Fruit fly (Drosophila melanogaster) whole organism, embryonic: ENCODE results near the gene elB.

Source experiments
- Ada2b ChIP-seq: fragments of 200-800 bp; sonication (Bioruptor generic); IDR thresholded peaks from 2 replicates; pipeline ENCODE4 v1.3.6; 2022; ENCODE audit warnings: missing biosample characterization, missing genetic modification characterization
- CG11456 ChIP-seq: fragments of 200-800 bp; sonication (Bioruptor generic); IDR thresholded peaks from 3 replicates; pipeline ENCODE4 v1.3.6; 2022; ENCODE audit warnings: missing biosample characterization, missing genetic modification characterization
- CG11695 ChIP-seq: fragments of 200-800 bp; sonication (Bioruptor generic); IDR thresholded peaks from 3 replicates; pipeline ENCODE4 v1.3.6; 2022; ENCODE audit warnings: missing biosample characterization, missing genetic modification characterization
- CG11696 ChIP-seq: fragments of 200-800 bp; sonication (Bioruptor generic); IDR thresholded peaks from 2 replicates; pipeline ENCODE4 v1.3.6; 2022; ENCODE audit warnings: missing biosample characterization, missing genetic modification characterization
- CG12104 ChIP-seq: fragments of 200-800 bp; sonication (Bioruptor generic); optimal IDR thresholded peaks from 3 replicates; lab custom pipeline; 2016; ENCODE audit warnings: missing biosample characterization, missing genetic modification characterization
- CG13894 ChIP-seq: fragments of 200-800 bp; sonication (Bioruptor generic); optimal IDR thresholded peaks from 3 replicates; lab custom pipeline; 2018; ENCODE audit warnings: missing biosample characterization, mild to moderate bottlenecking, missing genetic modification characterization, moderate library complexity
- CG14860 ChIP-seq: fragments of 200-800 bp; sonication (Bioruptor generic); IDR thresholded peaks from 3 replicates; pipeline ENCODE4 v1.3.6; 2022; ENCODE audit warnings: missing biosample characterization, missing genetic modification characterization; ENCODE audit not compliant: partially characterized antibody
- CG15696 ChIP-seq: fragments of 200-800 bp; sonication (Bioruptor generic); optimal IDR thresholded peaks from 2 replicates; lab custom pipeline; 2019; ENCODE audit warnings: missing biosample characterization, mild to moderate bottlenecking, missing genetic modification characterization, moderate library complexity
- CG2199 ChIP-seq: fragments of 200-800 bp; sonication (Bioruptor generic); IDR thresholded peaks from 3 replicates; pipeline ENCODE4 v1.3.6; 2022; ENCODE audit warnings: missing biosample characterization, missing genetic modification characterization
- CG3163 ChIP-seq: fragments of 200-800 bp; sonication (Bioruptor generic); optimal IDR thresholded peaks from 3 replicates; lab custom pipeline; 2016; ENCODE audit warnings: missing biosample characterization, missing genetic modification characterization
- CG32767 ChIP-seq: fragments of 200-800 bp; sonication (Bioruptor generic); IDR thresholded peaks from 2 replicates; pipeline ENCODE4 v1.3.6; 2022; ENCODE audit warnings: missing biosample characterization, missing genetic modification characterization
- CG33557 ChIP-seq: fragments of 200-800 bp; sonication (Bioruptor generic); optimal IDR thresholded peaks from 2 replicates; lab custom pipeline; 2019; ENCODE audit warnings: missing biosample characterization, mild to moderate bottlenecking, missing genetic modification characterization, moderate library complexity
- CG34376 ChIP-seq: fragments of 200-800 bp; sonication (Bioruptor generic); optimal IDR thresholded peaks from 2 replicates; lab custom pipeline; 2018; ENCODE audit warnings: missing biosample characterization, mild to moderate bottlenecking, missing genetic modification characterization
- CG4360 ChIP-seq: fragments of 200-800 bp; sonication (Bioruptor generic); IDR thresholded peaks from 2 replicates; pipeline ENCODE4 v1.3.6; 2022; ENCODE audit warnings: missing biosample characterization, missing genetic modification characterization
- CG7357 ChIP-seq: fragments of 200-800 bp; sonication (Bioruptor generic); IDR thresholded peaks from 3 replicates; pipeline ENCODE4 v1.3.6; 2022; ENCODE audit warnings: missing biosample characterization, missing genetic modification characterization
- CG8924 ChIP-seq: fragments of 200-800 bp; optimal IDR thresholded peaks from 3 replicates; lab custom pipeline; 2019; ENCODE audit warnings: missing biosample characterization, mild to moderate bottlenecking, missing genetic modification characterization, moderate library complexity
- CHES-1-like ChIP-seq: fragments of 200-800 bp; sonication (Bioruptor generic); optimal IDR thresholded peaks from 2 replicates; lab custom pipeline; 2016; ENCODE audit warnings: missing biosample characterization, missing genetic modification characterization
- Dek ChIP-seq: fragments of 200-800 bp; sonication (Bioruptor generic); optimal IDR thresholded peaks from 3 replicates; lab custom pipeline; 2019; ENCODE audit warnings: missing biosample characterization, mild to moderate bottlenecking, missing genetic modification characterization, moderate library complexity
- Fer3 ChIP-seq: fragments of 200-800 bp; sonication (Bioruptor generic); optimal IDR thresholded peaks from 2 replicates; lab custom pipeline; 2018; ENCODE audit warnings: missing biosample characterization, mild to moderate bottlenecking, missing genetic modification characterization, moderate library complexity
- Gug ChIP-seq: fragments of 200-800 bp; sonication (Bioruptor generic); IDR thresholded peaks from 4 replicates; pipeline ENCODE4 v1.3.6; 2022; ENCODE audit warnings: missing biosample characterization, missing genetic modification characterization
- Kr ChIP-seq: fragments of 200-800 bp; sonication (Bioruptor generic); optimal IDR thresholded peaks from 2 replicates; lab custom pipeline; 2017; ENCODE audit warnings: missing biosample characterization, mild to moderate bottlenecking, missing genetic modification characterization
- MBD-R2 ChIP-seq: fragments of 200-800 bp; sonication (Bioruptor generic); IDR thresholded peaks from 2 replicates; pipeline ENCODE4 v1.3.6; 2022; ENCODE audit warnings: missing biosample characterization, missing genetic modification characterization
- Pdp1 ChIP-seq, 2 experiments: fragments of 200-800 bp; sonication (Bioruptor generic); optimal IDR thresholded peaks; 3 replicates each; lab custom pipeline; 2016; ENCODE audit warnings: missing biosample characterization in 2 of 2, missing genetic modification characterization in 2 of 2, mild to moderate bottlenecking in 1 of 2, moderate library complexity in 1 of 2
- bsh ChIP-seq, 2 experiments: fragments of 200-800 bp; sonication (Bioruptor generic); optimal IDR thresholded peaks; 2 replicates each; lab custom pipeline; 2017 to 2018; ENCODE audit warnings: mild to moderate bottlenecking in 2 of 2, missing biosample characterization in 2 of 2, missing genetic modification characterization in 2 of 2, moderate library complexity in 1 of 2
- dpn ChIP-seq, 2 experiments: fragments of 200-800 bp; sonication (Bioruptor generic); optimal IDR thresholded peaks; 3 replicates each; lab custom pipeline; 2016; ENCODE audit warnings: missing biosample characterization in 2 of 2, missing genetic modification characterization in 2 of 2
- en ChIP-seq: fragments of 200-800 bp; sonication (Bioruptor generic); optimal IDR thresholded peaks from 2 replicates; lab custom pipeline; 2016; ENCODE audit warnings: missing biosample characterization, missing genetic modification characterization
- fd102C ChIP-seq: fragments of 200-800 bp; sonication (Bioruptor generic); optimal IDR thresholded peaks from 2 replicates; lab custom pipeline; 2018; ENCODE audit warnings: missing biosample characterization, mild to moderate bottlenecking, missing genetic modification characterization, moderate library complexity
- gce ChIP-seq: fragments of 200-800 bp; sonication (Bioruptor generic); IDR thresholded peaks from 3 replicates; pipeline ENCODE4 v1.3.6; 2022; ENCODE audit warnings: missing biosample characterization, missing genetic modification characterization
- gcm ChIP-seq: fragments of 200-800 bp; sonication (Bioruptor generic); optimal IDR thresholded peaks from 2 replicates; lab custom pipeline; 2019; ENCODE audit warnings: missing biosample characterization, mild to moderate bottlenecking, missing genetic modification characterization, moderate library complexity
- gsb-n ChIP-seq: fragments of 200-800 bp; sonication (Bioruptor generic); optimal IDR thresholded peaks from 3 replicates; lab custom pipeline; 2018; ENCODE audit warnings: missing biosample characterization, mild to moderate bottlenecking, missing genetic modification characterization
- ind ChIP-seq: fragments of 200-800 bp; sonication (Bioruptor generic); optimal IDR thresholded peaks from 3 replicates; lab custom pipeline; 2016; ENCODE audit warnings: missing biosample characterization, missing genetic modification characterization
- knrl ChIP-seq: fragments of 200-800 bp; sonication (Bioruptor generic); IDR thresholded peaks from 3 replicates; pipeline ENCODE4 v1.3.6; 2022; ENCODE audit warnings: missing biosample characterization, missing genetic modification characterization; ENCODE audit not compliant: partially characterized antibody
- lov ChIP-seq, 2 experiments: fragments of 200-800 bp in 1 of 2; fragments of >200 bp in 1 of 2; sonication (Bioruptor generic) in 1 of 2; IDR thresholded peaks in 1 of 2; optimal IDR thresholded peaks in 1 of 2; 2 replicates in 1 of 2; 3 replicates in 1 of 2; pipeline versions ENCODE4 v1.3.6 to Lab custom; 2017 to 2022; ENCODE audit warnings: missing biosample characterization in 1 of 2, missing genetic modification characterization in 1 of 2
- luna ChIP-seq: fragments of 200-800 bp; sonication (Bioruptor generic); optimal IDR thresholded peaks from 2 replicates; lab custom pipeline; 2016; ENCODE audit warnings: missing biosample characterization, missing genetic modification characterization
- odd ChIP-seq: fragments of 200-800 bp; sonication (Bioruptor generic); optimal IDR thresholded peaks from 2 replicates; lab custom pipeline; 2017; ENCODE audit warnings: missing biosample characterization, mild to moderate bottlenecking, missing genetic modification characterization
- pho ChIP-seq: fragments of 200-800 bp; sonication (Bioruptor generic); optimal IDR thresholded peaks from 2 replicates; lab custom pipeline; 2016; ENCODE audit warnings: missing biosample characterization, missing genetic modification characterization
- prd ChIP-seq, 3 experiments: fragments of >200 bp in 2 of 3; fragments of 200-800 bp in 1 of 3; sonication (Bioruptor generic) in 1 of 3; optimal IDR thresholded peaks in 2 of 3; IDR thresholded peaks in 1 of 3; 2 replicates in 2 of 3; 3 replicates in 1 of 3; pipeline versions ENCODE4 v1.3.6 to Lab custom; 2017 to 2022; ENCODE audit warnings: missing biosample characterization in 1 of 3, missing genetic modification characterization in 1 of 3
- pros ChIP-seq: fragments of 200-800 bp; sonication (Bioruptor generic); optimal IDR thresholded peaks from 3 replicates; lab custom pipeline; 2019; ENCODE audit warnings: missing biosample characterization, mild to moderate bottlenecking, missing genetic modification characterization, moderate library complexity
- ranshi ChIP-seq: fragments of 200-800 bp; sonication (Bioruptor generic); IDR thresholded peaks from 2 replicates; pipeline ENCODE4 v1.3.6; 2022; ENCODE audit warnings: missing biosample characterization, missing genetic modification characterization
- sens ChIP-seq: fragments of 200-800 bp; sonication (Bioruptor generic); peaks from one replicate; lab custom pipeline; 2016; ENCODE audit warnings: missing biosample characterization, missing genetic modification characterization
- tll ChIP-seq, 2 experiments: fragments of 200-800 bp in 1 of 2; fragments of >200 bp in 1 of 2; sonication (Bioruptor generic) in 1 of 2; optimal IDR thresholded peaks; 2 replicates each; lab custom pipeline; 2017 to 2019; ENCODE audit warnings: missing biosample characterization in 2 of 2, missing genetic modification characterization in 2 of 2, mild to moderate bottlenecking in 1 of 2, moderate library complexity in 1 of 2
- twi ChIP-seq: fragments of 200-800 bp; optimal IDR thresholded peaks from 2 replicates; lab custom pipeline; 2019; ENCODE audit warnings: missing biosample characterization, mild to moderate bottlenecking, missing genetic modification characterization, moderate library complexity
- zen ChIP-seq: fragments of 200-800 bp; sonication (Bioruptor generic); optimal IDR thresholded peaks from 3 replicates; lab custom pipeline; 2018; ENCODE audit warnings: missing biosample characterization, mild to moderate bottlenecking, missing genetic modification characterization, moderate library complexity
- zen2 ChIP-seq: fragments of 200-800 bp; sonication (Bioruptor generic); IDR thresholded peaks from 3 replicates; pipeline ENCODE4 v1.3.6; 2022; ENCODE audit warnings: missing biosample characterization, missing genetic modification characterization; ENCODE audit not compliant: partially characterized antibody

The elB gene

dm6 chr2L:14435866-14436626 is 26.7 kb upstream of the elB start (continued):
- TF ChIP-seq bsh (GFP tag; optimal IDR thresholded peaks at IDR 0.05; lab: Kevin White, UChicago), result no peak
- no peak for TF ChIP-seq CG11695
- TF ChIP-seq gcm (GFP tag; lab: Kevin White, UChicago), result no peak
- TF ChIP-seq CG11696, result no peak
- TF ChIP-seq gce (GFP tag; lab: Robert Waterston, UW), result no peak
- TF ChIP-seq CG34376 (GFP tag; lab: Kevin White, UChicago), result no peak
- TF ChIP-seq MBD-R2 (GFP tag; lab: Robert Waterston, UW), result no peak
- peak; percentile 84 for TF ChIP-seq pros (GFP tag; lab: Kevin White, UChicago)
- TF ChIP-seq ranshi (GFP tag; lab: Robert Waterston, UW), result no peak
- no peak for TF ChIP-seq CHES-1-like
- TF ChIP-seq fd102C (GFP tag; lab: Kevin White, UChicago), result peak; percentile 21
- TF ChIP-seq tll (GFP tag; optimal IDR thresholded peaks at IDR 0.05; lab: Kevin White, UChicago), result peak in 1 of 2 experiments; percentile 95
- TF ChIP-seq Pdp1 (GFP tag; optimal IDR thresholded peaks at IDR 0.05; lab: Kevin White, UChicago), result peak in 1 of 2 experiments; percentile 64
- no peak for TF ChIP-seq knrl (GFP tag; lab: Robert Waterston, UW)
- TF ChIP-seq luna (GFP tag; lab: Kevin White, UChicago), result no peak
- no peak for TF ChIP-seq CG7357
- no peak for TF ChIP-seq CG3163 (GFP tag; lab: Kevin White, UChicago)
- TF ChIP-seq Gug, result no peak
- no peak for TF ChIP-seq ind
- peak; percentile 61; the same call in 2 of the 3 replicates for TF ChIP-seq CG2199 (GFP tag; lab: Robert Waterston, UW)
- no peak for TF ChIP-seq prd (optimal IDR thresholded peaks at IDR 0.05; lab: Kevin White, UChicago)
- peak; percentile 32; the same call in 1 of the 3 replicates for TF ChIP-seq prd (GFP tag; IDR thresholded peaks at IDR 0.05; lab: Robert Waterston, UW)
- no peak for TF ChIP-seq pho
- TF ChIP-seq dpn (GFP tag; optimal IDR thresholded peaks at IDR 0.05; lab: Kevin White, UChicago), result no peak
- peak; percentile 20 for TF ChIP-seq CG13894 (tag; lab: Kevin White, UChicago)

dm6 chr2L:14434475-14434874 is 25.1 kb upstream of the elB start:
- peak; percentile 22 for TF ChIP-seq pros (GFP tag; lab: Kevin White, UChicago)
- peak; percentile 54 for TF ChIP-seq sens (GFP tag; lab: Kevin White, UChicago)
- TF ChIP-seq odd, result no peak
- 0 out of 3 replicates have a peak, but pooled peaks have one; percentile 26 for TF ChIP-seq CG11456 (GFP tag; lab: Robert Waterston, UW)
- peak in 1 of 2 experiments; percentile 74 for TF ChIP-seq tll (GFP tag; optimal IDR thresholded peaks at IDR 0.05; lab: Kevin White, UChicago)
- peak; percentile 62 for TF ChIP-seq Kr
- TF ChIP-seq twi (tag; lab: Kevin White, UChicago), result peak; percentile 96
- TF ChIP-seq zen2, result no peak
- no peak for TF ChIP-seq gsb-n
- peak; percentile 24 for TF ChIP-seq CG15696 (tag; lab: Kevin White, UChicago)
- no peak for TF ChIP-seq CG12104 (GFP tag; lab: Kevin White, UChicago)
- TF ChIP-seq en (GFP tag; lab: Kevin White, UChicago), result no peak
- TF ChIP-seq fd102C (GFP tag; lab: Kevin White, UChicago), result peak; percentile 64
- peak; percentile 10 for TF ChIP-seq CG33557 (GFP tag; lab: Kevin White, UChicago)
- no peak for TF ChIP-seq Dek (tag; lab: Kevin White, UChicago)
- TF ChIP-seq Fer3 (tag; lab: Kevin White, UChicago), result no peak
- TF ChIP-seq CG2199 (GFP tag; lab: Robert Waterston, UW), result 0 out of 3 replicates have a peak, but pooled peaks have one; percentile 45
- no peak for TF ChIP-seq Ada2b (GFP tag; lab: Robert Waterston, UW)
- TF ChIP-seq zen, result peak; percentile 7
- TF ChIP-seq CG4360 (GFP tag; lab: Robert Waterston, UW), result peak; percentile 58; the same call in 1 of the 2 replicates
- TF ChIP-seq CG8924, result peak; percentile 26
- TF ChIP-seq Pdp1 (GFP tag; optimal IDR thresholded peaks at IDR 0.05; lab: Kevin White, UChicago), result no peak
- no peak for TF ChIP-seq lov (optimal IDR thresholded peaks at IDR 0.05; lab: Kevin White, UChicago)
- TF ChIP-seq lov (GFP tag; IDR thresholded peaks at IDR 0.05; lab: Robert Waterston, UW), result 0 out of 3 replicates have a peak, but pooled peaks have one; percentile 6
- no peak for TF ChIP-seq CG14860 (GFP tag; lab: Robert Waterston, UW)
- no peak for TF ChIP-seq CG32767 (GFP tag; lab: Robert Waterston, UW)
